Fruit fly (Drosophila melanogaster): Measurements from ENCODE around the gene CG7920.
A peak's percentile ranks its signal among the peaks of the same experiment; 100 is the strongest.

Gene CG7920

DNA sequence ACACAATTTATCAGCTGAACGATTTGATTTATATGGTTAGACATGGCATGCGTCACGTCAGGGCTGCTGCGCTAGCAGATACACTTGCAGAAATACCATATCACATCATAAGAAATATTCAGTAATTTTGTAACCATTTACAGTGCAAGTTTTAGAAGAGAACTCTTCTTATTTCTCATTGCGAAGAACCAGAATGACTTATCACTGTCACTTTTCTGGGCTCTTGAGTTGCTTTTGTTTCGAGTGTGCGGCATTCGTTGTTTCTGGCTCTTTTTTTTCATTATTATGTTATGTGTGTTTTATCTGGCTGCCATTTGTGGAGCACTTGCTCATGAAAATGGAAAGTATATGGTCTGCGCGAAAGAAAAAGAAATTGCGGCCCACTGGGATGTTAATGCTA, 33.1 kb downstream of the CG7920 start:
- no peak for TF ChIP-seq CG9948 (tag; optimal IDR thresholded peaks at IDR 0.05)
- no peak for TF ChIP-seq CG10348 (GFP tag; IDR thresholded peaks at IDR 0.05)
- TF ChIP-seq Ets98B (GFP tag; IDR thresholded peaks at IDR 0.05), result peak; percentile 76
- TF ChIP-seq Pif1A (GFP tag; optimal IDR thresholded peaks at IDR 0.05), result no peak
- peak; percentile 82 for TF ChIP-seq CG4496 (GFP tag; IDR thresholded peaks at IDR 0.05)
- TF ChIP-seq EcR (GFP tag; optimal IDR thresholded peaks at IDR 0.05), result no peak
- TF ChIP-seq rn (GFP tag; IDR thresholded peaks at IDR 0.05), result peak; percentile 62; the same call in 1 of the 2 replicates
- TF ChIP-seq CG8159 (tag; optimal IDR thresholded peaks at IDR 0.05), result no peak
- peak; percentile 65 for TF ChIP-seq CG12605 (GFP tag; IDR thresholded peaks at IDR 0.05)
- peak; percentile 64 for TF ChIP-seq CG14655 (GFP tag; optimal IDR thresholded peaks at IDR 0.05)
- no peak for TF ChIP-seq Snoo (tag; optimal IDR thresholded peaks at IDR 0.05)
- no peak for TF ChIP-seq D1 (tag; optimal IDR thresholded peaks at IDR 0.05)
- TF ChIP-seq CG8301 (tag; optimal IDR thresholded peaks at IDR 0.05), result peak; percentile 63
- no peak for TF ChIP-seq CG13204 (GFP tag; optimal IDR thresholded peaks at IDR 0.05)
- TF ChIP-seq CG17806 (tag; optimal IDR thresholded peaks at IDR 0.05), result peak; percentile 25
- TF ChIP-seq CG34367 (tag; optimal IDR thresholded peaks at IDR 0.05), result no peak
- TF ChIP-seq fd96Ca (GFP tag; IDR thresholded peaks at IDR 0.05), result peak; percentile 83
- peak; percentile 71 for TF ChIP-seq CG32121 (GFP tag; IDR thresholded peaks at IDR 0.05)
- no peak for TF ChIP-seq CG15710 (tag; optimal IDR thresholded peaks at IDR 0.05)
- peak; percentile 8 for TF ChIP-seq Pif1B (GFP tag; optimal IDR thresholded peaks at IDR 0.05)
- TF ChIP-seq gl (tag; optimal IDR thresholded peaks at IDR 0.05), result no peak

DNA sequence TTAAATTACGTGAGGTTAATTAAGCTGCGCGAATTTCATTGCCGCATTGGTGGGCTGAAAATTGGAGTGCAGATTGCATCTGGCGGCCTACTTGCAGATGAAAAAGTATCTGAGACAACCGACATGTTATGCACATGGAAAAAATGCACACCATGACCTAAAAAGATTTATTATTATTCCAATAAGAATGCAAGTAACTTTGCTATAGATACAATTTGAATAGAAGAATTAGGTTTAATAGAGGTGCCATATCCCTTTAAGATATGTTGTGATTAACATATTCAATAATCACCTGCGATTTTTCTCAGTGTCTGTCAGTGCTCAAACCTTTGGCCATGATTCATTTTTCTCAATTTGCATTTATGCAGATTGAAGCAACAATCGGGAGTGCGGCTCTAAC, 33.6 kb downstream of the CG7920 start:
- TF ChIP-seq CG12605 (GFP tag; IDR thresholded peaks at IDR 0.05), result peak; percentile 14; the same call in 1 of the 2 replicates
- TF ChIP-seq CG17806 (tag; optimal IDR thresholded peaks at IDR 0.05), result peak; percentile 3
- TF ChIP-seq CG32121 (GFP tag; IDR thresholded peaks at IDR 0.05), result peak; percentile 8; the same call in 1 of the 2 replicates
- peak; percentile 40 for TF ChIP-seq CG14655 (GFP tag; optimal IDR thresholded peaks at IDR 0.05)
- peak; percentile 57 for TF ChIP-seq CG8301 (tag; optimal IDR thresholded peaks at IDR 0.05)
- TF ChIP-seq Ets98B (GFP tag; IDR thresholded peaks at IDR 0.05), result peak; percentile 23; the same call in 1 of the 2 replicates
- TF ChIP-seq CG4496 (GFP tag; IDR thresholded peaks at IDR 0.05), result peak; percentile 72
- no peak for TF ChIP-seq CG34367 (tag; optimal IDR thresholded peaks at IDR 0.05)
- TF ChIP-seq EcR (GFP tag; optimal IDR thresholded peaks at IDR 0.05), result no peak
- TF ChIP-seq CG8159 (tag; optimal IDR thresholded peaks at IDR 0.05), result peak; percentile 15
- no peak for TF ChIP-seq fd96Ca (GFP tag; IDR thresholded peaks at IDR 0.05)

DNA sequence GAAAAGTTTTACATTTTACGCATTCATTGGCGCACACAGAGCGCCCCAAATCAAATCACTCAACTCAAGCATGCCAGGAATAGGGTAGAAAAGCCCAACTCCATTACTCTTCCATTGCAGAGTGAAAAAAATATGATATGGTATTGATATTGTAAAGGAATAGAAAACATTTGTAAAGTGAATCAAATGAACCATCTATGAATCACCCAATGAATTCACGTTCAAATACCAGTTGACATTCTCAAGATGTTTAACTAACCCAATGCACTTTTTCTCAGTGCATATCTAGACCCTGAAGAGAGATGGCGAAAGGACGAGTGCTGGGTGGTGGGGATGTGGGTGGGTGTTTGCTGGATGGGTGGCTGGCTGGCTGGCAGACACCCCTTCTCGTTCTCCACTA, 36.5 kb downstream of the CG7920 start:
- TF ChIP-seq Snoo (tag; optimal IDR thresholded peaks at IDR 0.05), result no peak
- no peak for TF ChIP-seq CG9948 (tag; optimal IDR thresholded peaks at IDR 0.05)
- no peak for TF ChIP-seq Pif1B (GFP tag; optimal IDR thresholded peaks at IDR 0.05)
- no peak for TF ChIP-seq gl (tag; optimal IDR thresholded peaks at IDR 0.05)
- no peak for TF ChIP-seq CG8301 (tag; optimal IDR thresholded peaks at IDR 0.05)
- TF ChIP-seq CG34367 (tag; optimal IDR thresholded peaks at IDR 0.05), result peak; percentile 5
- no peak for TF ChIP-seq CG13204 (GFP tag; optimal IDR thresholded peaks at IDR 0.05)
- TF ChIP-seq CG10348 (GFP tag; IDR thresholded peaks at IDR 0.05), result no peak
- TF ChIP-seq Pif1A (GFP tag; optimal IDR thresholded peaks at IDR 0.05), result peak; percentile 19
- TF ChIP-seq Ets98B (GFP tag; IDR thresholded peaks at IDR 0.05), result no peak
- TF ChIP-seq CG4496 (GFP tag; IDR thresholded peaks at IDR 0.05), result no peak
- peak; percentile 41 for TF ChIP-seq CG8159 (tag; optimal IDR thresholded peaks at IDR 0.05)
- no peak for TF ChIP-seq D1 (tag; optimal IDR thresholded peaks at IDR 0.05)
- TF ChIP-seq CG12605 (GFP tag; IDR thresholded peaks at IDR 0.05), result no peak
- peak; percentile 14 for TF ChIP-seq CG14655 (GFP tag; optimal IDR thresholded peaks at IDR 0.05)
- peak; percentile 33 for TF ChIP-seq CG15710 (tag; optimal IDR thresholded peaks at IDR 0.05)
- no peak for TF ChIP-seq rn (GFP tag; IDR thresholded peaks at IDR 0.05)

DNA sequence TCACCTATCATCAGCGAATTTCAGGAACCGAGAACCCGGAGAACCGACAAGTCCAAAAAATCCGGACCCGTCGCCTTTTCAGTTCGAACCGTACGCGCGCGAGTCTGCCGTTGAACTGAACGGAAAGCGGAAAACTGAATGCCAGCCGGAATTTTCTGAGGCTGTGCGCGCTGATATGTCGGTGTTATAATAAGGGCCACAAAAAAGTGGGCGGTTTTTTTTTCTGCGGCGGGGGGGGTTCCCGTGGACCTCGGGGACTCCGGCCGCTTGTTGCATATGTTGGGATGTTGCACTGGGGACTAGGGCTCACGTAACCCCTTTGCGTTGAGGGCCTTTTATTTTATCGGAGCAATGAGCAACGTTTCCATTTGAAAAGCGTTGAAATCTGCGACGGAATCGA, 45.7 kb downstream of the CG7920 start, which contains the start of gene TkR99D:
TSS of gene TkR99D (minus strand) at position 101 of the 400 bp plus-strand sequence.
- TF ChIP-seq CG12605 (GFP tag; IDR thresholded peaks at IDR 0.05) (no peak), CG17806 (tag; optimal IDR thresholded peaks at IDR 0.05) (no peak), CG14655 (GFP tag; optimal IDR thresholded peaks at IDR 0.05) (no peak), D1 (tag; optimal IDR thresholded peaks at IDR 0.05) (no peak), CG13204 (GFP tag; optimal IDR thresholded peaks at IDR 0.05) (no peak), Ets98B (GFP tag; IDR thresholded peaks at IDR 0.05) (no peak), CG34367 (tag; optimal IDR thresholded peaks at IDR 0.05) (no peak), Snoo (tag; optimal IDR thresholded peaks at IDR 0.05) (no peak), CG15710 (tag; optimal IDR thresholded peaks at IDR 0.05) (no peak), CG8159 (tag; optimal IDR thresholded peaks at IDR 0.05) (no peak), CG32121 (GFP tag; IDR thresholded peaks at IDR 0.05) (no peak), Pif1B (GFP tag; optimal IDR thresholded peaks at IDR 0.05) (no peak), Pif1A (GFP tag; optimal IDR thresholded peaks at IDR 0.05) (no peak), fd96Ca (GFP tag; IDR thresholded peaks at IDR 0.05) (no peak), gl (tag; optimal IDR thresholded peaks at IDR 0.05) (no peak), CG4496 (GFP tag; IDR thresholded peaks at IDR 0.05) (no peak), EcR (GFP tag; optimal IDR thresholded peaks at IDR 0.05) (no peak), CG9948 (tag; optimal IDR thresholded peaks at IDR 0.05) (no peak), CG8301 (tag; optimal IDR thresholded peaks at IDR 0.05) (no peak), CG10348 (GFP tag; IDR thresholded peaks at IDR 0.05) (no peak)

DNA sequence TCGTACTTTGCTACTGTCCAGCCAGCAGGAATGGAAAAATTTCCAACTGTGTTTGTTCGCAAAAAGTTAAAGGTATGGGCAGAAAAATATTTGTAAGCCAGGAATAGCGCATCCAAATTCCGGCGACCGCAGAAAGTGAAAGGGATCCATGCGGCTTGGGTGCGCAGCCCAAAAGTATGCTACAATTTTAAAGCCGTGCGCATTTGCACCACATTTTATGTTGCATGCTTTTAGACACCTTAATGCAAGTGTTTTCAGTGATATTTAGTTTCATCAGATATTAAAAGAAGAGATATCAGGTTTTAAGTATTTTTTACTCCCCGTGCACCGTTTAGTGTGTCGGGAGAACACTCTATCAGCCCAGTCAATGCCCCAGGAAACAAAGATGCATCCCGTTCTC, 52.0 kb downstream of the CG7920 start:
- no peak for TF ChIP-seq CG32121 (GFP tag; IDR thresholded peaks at IDR 0.05)
- no peak for TF ChIP-seq CG34367 (tag; optimal IDR thresholded peaks at IDR 0.05)
- TF ChIP-seq CG9948 (tag; optimal IDR thresholded peaks at IDR 0.05), result no peak
